Fruit fly (Drosophila melanogaster): ENCODE results near the gene CG15628.

The CG15628 gene

DNA sequence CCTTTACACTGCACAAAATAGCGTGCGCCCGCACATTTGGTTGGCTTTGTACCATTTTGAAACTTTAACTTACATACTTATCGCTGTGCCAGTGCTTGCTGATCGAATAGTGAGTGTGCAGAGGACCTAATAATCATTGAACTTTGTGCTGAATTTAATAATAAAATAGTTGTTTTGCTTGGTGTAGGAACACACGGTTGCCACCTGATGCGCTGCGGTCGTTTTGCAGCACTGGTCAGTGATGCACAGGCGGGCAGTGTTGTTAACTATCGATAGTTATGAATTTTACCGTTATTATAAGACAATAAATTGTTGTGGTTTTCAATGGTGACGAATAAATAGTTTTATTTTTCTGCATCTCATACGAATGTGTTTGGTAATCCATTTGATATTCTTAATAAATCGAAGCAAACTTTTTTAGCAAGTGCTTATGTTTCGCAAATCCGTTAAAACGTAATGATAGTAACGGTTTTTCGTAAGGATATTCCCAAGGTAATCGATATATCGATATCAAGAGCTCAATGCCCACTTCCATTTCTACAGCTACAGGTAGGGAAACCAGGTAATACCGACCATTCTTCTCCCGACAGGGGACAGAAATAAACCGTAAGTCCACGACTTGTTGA, 16.3 kb downstream of the CG15628 start, which contains the start of the genes tank and CG12194 (continued):
- peak; percentile 99 for TF ChIP-seq CG10959 (GFP tag; IDR thresholded peaks at IDR 0.05)
- TF ChIP-seq NK7.1 (GFP tag; optimal IDR thresholded peaks at IDR 0.05), result peak; percentile 98
- peak; percentile 95 for TF ChIP-seq D19A (tag; optimal IDR thresholded peaks at IDR 0.05)
- TF ChIP-seq trem (tag; optimal IDR thresholded peaks at IDR 0.05), result peak; percentile 96
- TF ChIP-seq YL-1 (GFP tag; optimal IDR thresholded peaks at IDR 0.05), result peak; percentile 98
- peak; percentile 99 for TF ChIP-seq Aef1 (GFP tag; IDR thresholded peaks at IDR 0.05)
- peak; percentile 99 for TF ChIP-seq CG32767 (GFP tag; IDR thresholded peaks at IDR 0.05)
- TF ChIP-seq CG10366 (GFP tag; IDR thresholded peaks at IDR 0.05), result peak; percentile 99
- TF ChIP-seq stc (GFP tag; IDR thresholded peaks at IDR 0.05), result peak; percentile 99
- TF ChIP-seq CG18262 (tag; optimal IDR thresholded peaks at IDR 0.05), result peak; percentile 98
- TF ChIP-seq CG13123 (GFP tag; optimal IDR thresholded peaks at IDR 0.05), result peak; percentile 98
- peak; percentile 99 for TF ChIP-seq jumu (GFP tag; optimal IDR thresholded peaks at IDR 0.05)
- TF ChIP-seq kni (GFP tag; optimal IDR thresholded peaks at IDR 0.05), result peak; percentile 31
- TF ChIP-seq CG7357 (GFP tag; IDR thresholded peaks at IDR 0.05), result peak; percentile 96
- TF ChIP-seq h (optimal IDR thresholded peaks at IDR 0.05), result no peak
- TF ChIP-seq Hsf (GFP tag; optimal IDR thresholded peaks at IDR 0.05), result peak; percentile 99
- peak; percentile 99 for TF ChIP-seq CG17612 (GFP tag; IDR thresholded peaks at IDR 0.05)
- TF ChIP-seq bigmax (GFP tag; optimal IDR thresholded peaks at IDR 0.05), result peak; percentile 82
- TF ChIP-seq her (GFP tag; optimal IDR thresholded peaks at IDR 0.05), result peak; percentile 97
- no peak for TF ChIP-seq eve (GFP tag; optimal IDR thresholded peaks at IDR 0.05)
- TF ChIP-seq Nf-YA (GFP tag; IDR thresholded peaks at IDR 0.05), result peak; percentile 99
- TF ChIP-seq maf-S (GFP tag; optimal IDR thresholded peaks at IDR 0.05), result peak; percentile 99
- TF ChIP-seq CG5245 (GFP tag; optimal IDR thresholded peaks at IDR 0.05), result peak; percentile 99
- TF ChIP-seq CTCF (GFP tag; optimal IDR thresholded peaks at IDR 0.05), result peak; percentile 73
- peak; percentile 99 for TF ChIP-seq MESR4 (GFP tag; optimal IDR thresholded peaks at IDR 0.05)
- TF ChIP-seq chm (GFP tag; IDR thresholded peaks at IDR 0.05), result peak; percentile 99
- peak; percentile 99 for TF ChIP-seq CG14014 (GFP tag; IDR thresholded peaks at IDR 0.05)
- peak; percentile 98 for TF ChIP-seq C15 (GFP tag; IDR thresholded peaks at IDR 0.05)
- peak; percentile 99 for TF ChIP-seq CG4424 (GFP tag; optimal IDR thresholded peaks at IDR 0.05)
- peak; percentile 100 for TF ChIP-seq ci (GFP tag; IDR thresholded peaks at IDR 0.05)
- TF ChIP-seq nau (GFP tag; optimal IDR thresholded peaks at IDR 0.05), result peak; percentile 99
- peak; percentile 98 for TF ChIP-seq BtbVII (GFP tag; optimal IDR thresholded peaks at IDR 0.05)
- peak; percentile 100 for TF ChIP-seq CG30431 (GFP tag; optimal IDR thresholded peaks at IDR 0.05)
- peak; percentile 98 for TF ChIP-seq tap (tag; optimal IDR thresholded peaks at IDR 0.05)
- peak; percentile 99 for TF ChIP-seq jing (GFP tag; optimal IDR thresholded peaks at IDR 0.05)
- peak; percentile 99 for TF ChIP-seq lab (GFP tag; optimal IDR thresholded peaks at IDR 0.05)
- TF ChIP-seq Scr (GFP tag; IDR thresholded peaks at IDR 0.05; ENCODE audit: partially characterized antibody), result peak; percentile 83
- TF ChIP-seq CG43689 (GFP tag; IDR thresholded peaks at IDR 0.05), result peak; percentile 99
- peak; percentile 99 for TF ChIP-seq esg (GFP tag; conservative IDR thresholded peaks at IDR 0.05)
- TF ChIP-seq Oli (tag; optimal IDR thresholded peaks at IDR 0.05), result peak; percentile 99
- peak; percentile 99 for TF ChIP-seq sob (GFP tag; IDR thresholded peaks at IDR 0.05)
- TF ChIP-seq CG4328 (GFP tag; optimal IDR thresholded peaks at IDR 0.05), result peak; percentile 85
- peak; percentile 69 for TF ChIP-seq Bgb (GFP tag; IDR thresholded peaks at IDR 0.05; ENCODE audit: partially characterized antibody)
- peak; percentile 100 for TF ChIP-seq sens (GFP tag)
- TF ChIP-seq vnd (GFP tag; IDR thresholded peaks at IDR 0.05; ENCODE audit: partially characterized antibody), result peak; percentile 71
- TF ChIP-seq Jarid2 (GFP tag; optimal IDR thresholded peaks at IDR 0.05), result peak; percentile 87
- TF ChIP-seq NC2β (GFP tag; optimal IDR thresholded peaks at IDR 0.05), result peak; percentile 99
- TF ChIP-seq H15 (GFP tag; IDR thresholded peaks at IDR 0.05), result peak; percentile 99
- peak; percentile 99 for TF ChIP-seq CG14050 (GFP tag; IDR thresholded peaks at IDR 0.05)
- peak; percentile 96 for TF ChIP-seq GATAe (GFP tag; conservative IDR thresholded peaks at IDR 0.05)
- TF ChIP-seq CG2202 (tag; optimal IDR thresholded peaks at IDR 0.05), result peak; percentile 98
